Fruit fly (Drosophila melanogaster) whole organism, embryonic: ENCODE results near the gene CG10947.

Experiments
- Adf1 ChIP-seq: fragments of 200-800 bp; sonication (Bioruptor generic); IDR thresholded peaks from 2 replicates; pipeline ENCODE4 v1.3.6; 2022; ENCODE audit warnings: missing biosample characterization, missing genetic modification characterization
- CG10147 ChIP-seq: fragments of 200-800 bp; sonication (Bioruptor generic); optimal IDR thresholded peaks from 2 replicates; lab custom pipeline; 2019; ENCODE audit warnings: missing biosample characterization, mild to moderate bottlenecking, missing genetic modification characterization, moderate library complexity
- CG10654 ChIP-seq: fragments of 200-800 bp; sonication (Bioruptor generic); optimal IDR thresholded peaks from 2 replicates; lab custom pipeline; 2016; ENCODE audit warnings: missing biosample characterization, missing genetic modification characterization
- CG10979 ChIP-seq: fragments of 200-800 bp; sonication (Bioruptor generic); optimal IDR thresholded peaks from 2 replicates; lab custom pipeline; 2018; ENCODE audit warnings: missing biosample characterization, mild to moderate bottlenecking, missing genetic modification characterization, moderate library complexity
- CG11504 ChIP-seq: fragments of 200-800 bp; sonication (Bioruptor generic); optimal IDR thresholded peaks from 3 replicates; lab custom pipeline; 2019; ENCODE audit warnings: missing biosample characterization, mild to moderate bottlenecking, missing genetic modification characterization, moderate library complexity
- CG12219 ChIP-seq: fragments of 200-800 bp; sonication (Bioruptor generic); optimal IDR thresholded peaks from 3 replicates; lab custom pipeline; 2018; ENCODE audit warnings: missing biosample characterization, mild to moderate bottlenecking, missing genetic modification characterization
- CG13296 ChIP-seq: fragments of 200-800 bp; sonication (Bioruptor generic); optimal IDR thresholded peaks from 3 replicates; lab custom pipeline; 2018; ENCODE audit warnings: missing biosample characterization, mild to moderate bottlenecking, missing genetic modification characterization
- CG14860 ChIP-seq: fragments of 200-800 bp; sonication (Bioruptor generic); IDR thresholded peaks from 3 replicates; pipeline ENCODE4 v1.3.6; 2022; ENCODE audit warnings: missing biosample characterization, missing genetic modification characterization; ENCODE audit not compliant: partially characterized antibody
- CG14965 ChIP-seq: fragments of 200-800 bp; sonication (Bioruptor generic); optimal IDR thresholded peaks from 2 replicates; lab custom pipeline; 2016; ENCODE audit warnings: missing biosample characterization, missing genetic modification characterization, borderline replicate concordance
- CG17186 ChIP-seq: fragments of 200-800 bp; sonication (Bioruptor generic); optimal IDR thresholded peaks from 3 replicates; lab custom pipeline; 2017; ENCODE audit warnings: missing biosample characterization, missing genetic modification reagents, missing genetic modification characterization
- CG17361 ChIP-seq: fragments of 200-800 bp; sonication (Bioruptor generic); IDR thresholded peaks from 3 replicates; pipeline ENCODE4 v1.3.6; 2022; ENCODE audit warnings: missing biosample characterization, missing genetic modification characterization
- CG17385 ChIP-seq: fragments of 200-800 bp; sonication (Bioruptor generic); optimal IDR thresholded peaks from 3 replicates; lab custom pipeline; 2018; ENCODE audit warnings: missing biosample characterization, mild to moderate bottlenecking, missing genetic modification characterization
- CG17802 ChIP-seq: fragments of 200-800 bp; sonication (Bioruptor generic); optimal IDR thresholded peaks from 2 replicates; lab custom pipeline; 2018; ENCODE audit warnings: missing biosample characterization, mild to moderate bottlenecking, missing genetic modification characterization, moderate library complexity
- CG2678 ChIP-seq: fragments of 200-800 bp; sonication (Bioruptor generic); optimal IDR thresholded peaks from 3 replicates; lab custom pipeline; 2019; ENCODE audit warnings: missing biosample characterization, mild to moderate bottlenecking, missing genetic modification characterization, moderate library complexity
- CG2875 ChIP-seq: fragments of 200-800 bp; sonication (Bioruptor generic); optimal IDR thresholded peaks from 2 replicates; lab custom pipeline; 2017; ENCODE audit warnings: missing biosample characterization, mild to moderate bottlenecking, missing genetic modification characterization, missing genetic modification reagents
- CG30431 ChIP-seq: fragments of 200-800 bp; sonication (Bioruptor generic); optimal IDR thresholded peaks from 2 replicates; lab custom pipeline; 2017; ENCODE audit warnings: missing biosample characterization, missing genetic modification characterization
- CG31441 ChIP-seq: fragments of 200-800 bp; sonication (Bioruptor generic); IDR thresholded peaks from 2 replicates; pipeline ENCODE4 v1.3.6; 2022; ENCODE audit warnings: missing biosample characterization, missing genetic modification characterization
- CG3281 ChIP-seq: fragments of 200-800 bp; sonication (Bioruptor generic); optimal IDR thresholded peaks from 3 replicates; lab custom pipeline; 2017; ENCODE audit warnings: missing biosample characterization, mild to moderate bottlenecking, missing genetic modification characterization
- CG6175 ChIP-seq: fragments of 200-800 bp; sonication (Bioruptor generic); IDR thresholded peaks from 3 replicates; pipeline ENCODE4 v1.3.6; 2022; ENCODE audit warnings: missing biosample characterization, missing genetic modification characterization
- CG7271 ChIP-seq: fragments of 200-800 bp; sonication (Bioruptor generic); optimal IDR thresholded peaks from 2 replicates; lab custom pipeline; 2018; ENCODE audit warnings: missing biosample characterization, mild to moderate bottlenecking, missing genetic modification characterization, moderate library complexity
- CG9817 ChIP-seq: fragments of 200-800 bp; sonication (Bioruptor generic); optimal IDR thresholded peaks from 2 replicates; lab custom pipeline; 2018; ENCODE audit warnings: missing biosample characterization, mild to moderate bottlenecking, missing genetic modification characterization, moderate library complexity
- CHES-1-like ChIP-seq: fragments of 200-800 bp; sonication (Bioruptor generic); optimal IDR thresholded peaks from 2 replicates; lab custom pipeline; 2016; ENCODE audit warnings: missing biosample characterization, missing genetic modification characterization
- Eip74EF ChIP-seq, 2 experiments: fragments of 200-800 bp in 1 of 2; fragments of >200 bp in 1 of 2; sonication (Bioruptor generic) in 1 of 2; optimal IDR thresholded peaks; 2 replicates each; lab custom pipeline; 2017 to 2019; ENCODE audit warnings: missing biosample characterization in 2 of 2, missing genetic modification characterization in 2 of 2, mild to moderate bottlenecking in 1 of 2, moderate library complexity in 1 of 2
- H2.0 ChIP-seq: fragments of 200-800 bp; sonication (Bioruptor generic); IDR thresholded peaks from 2 replicates; pipeline ENCODE4 v1.3.6; 2022; ENCODE audit warnings: missing biosample characterization, missing genetic modification characterization
- HHEX ChIP-seq: fragments of 200-800 bp; sonication (Bioruptor generic); optimal IDR thresholded peaks from 3 replicates; lab custom pipeline; 2017; ENCODE audit warnings: missing biosample characterization, mild to moderate bottlenecking, missing genetic modification characterization, missing genetic modification reagents
- HLHmδ ChIP-seq: fragments of 200-800 bp; sonication (Bioruptor generic); optimal IDR thresholded peaks from 2 replicates; lab custom pipeline; 2018; ENCODE audit warnings: missing biosample characterization, mild to moderate bottlenecking, missing genetic modification characterization, moderate library complexity
- Hr3 ChIP-seq: fragments of 200-800 bp; sonication (Bioruptor generic); optimal IDR thresholded peaks from 3 replicates; lab custom pipeline; 2016; ENCODE audit warnings: missing biosample characterization, missing genetic modification characterization
- Hr51 ChIP-seq, 2 experiments: fragments of 200-800 bp; sonication (Bioruptor generic); optimal IDR thresholded peaks; 2 replicates in 1 of 2; 3 replicates in 1 of 2; lab custom pipeline; 2016 to 2018; ENCODE audit warnings: missing biosample characterization in 2 of 2, missing genetic modification characterization in 2 of 2, mild to moderate bottlenecking in 1 of 2, moderate library complexity in 1 of 2
- Mrtf ChIP-seq: fragments of 200-800 bp; sonication (Bioruptor generic); IDR thresholded peaks from 3 replicates; pipeline ENCODE4 v1.3.6; 2022; ENCODE audit warnings: missing biosample characterization, missing genetic modification characterization
- NfI ChIP-seq: fragments of 200-800 bp; sonication (Bioruptor generic); optimal IDR thresholded peaks from 3 replicates; lab custom pipeline; 2018; ENCODE audit warnings: missing biosample characterization, mild to moderate bottlenecking, missing genetic modification characterization, moderate library complexity
- Ravus ChIP-seq: fragments of 200-800 bp; sonication (Bioruptor generic); IDR thresholded peaks from 2 replicates; pipeline ENCODE4 v1.3.6; 2022; ENCODE audit warnings: missing biosample characterization, missing genetic modification characterization
- Sox100B ChIP-seq: fragments of 200-800 bp; sonication (Bioruptor generic); optimal IDR thresholded peaks from 3 replicates; lab custom pipeline; 2018; ENCODE audit warnings: missing biosample characterization, mild to moderate bottlenecking, missing genetic modification characterization
- Vsx1 ChIP-seq: fragments of 200-800 bp; sonication (Bioruptor generic); optimal IDR thresholded peaks from 2 replicates; lab custom pipeline; 2017; ENCODE audit warnings: missing biosample characterization, mild to moderate bottlenecking, missing genetic modification characterization, missing genetic modification reagents
- dimm ChIP-seq: fragments of 200-800 bp; sonication (Bioruptor generic); IDR thresholded peaks from 2 replicates; pipeline ENCODE4 v1.3.6; 2022; ENCODE audit warnings: missing biosample characterization, missing genetic modification characterization
- exex ChIP-seq: fragments of 200-800 bp; sonication (Bioruptor generic); optimal IDR thresholded peaks from 4 replicates; lab custom pipeline; 2018; ENCODE audit warnings: missing biosample characterization, mild to moderate bottlenecking, missing genetic modification characterization, moderate library complexity
- fd3F ChIP-seq: fragments of 200-800 bp; sonication (Bioruptor generic); optimal IDR thresholded peaks from 2 replicates; lab custom pipeline; 2018; ENCODE audit warnings: missing biosample characterization, mild to moderate bottlenecking, missing genetic modification characterization, moderate library complexity
- klu ChIP-seq: fragments of 200-800 bp; sonication (Bioruptor generic); IDR thresholded peaks from 2 replicates; pipeline ENCODE4 v1.3.6; 2022; ENCODE audit warnings: missing biosample characterization, missing genetic modification characterization
- lov ChIP-seq, 2 experiments: fragments of 200-800 bp in 1 of 2; fragments of >200 bp in 1 of 2; sonication (Bioruptor generic) in 1 of 2; IDR thresholded peaks in 1 of 2; optimal IDR thresholded peaks in 1 of 2; 2 replicates in 1 of 2; 3 replicates in 1 of 2; pipeline versions ENCODE4 v1.3.6 to Lab custom; 2017 to 2022; ENCODE audit warnings: missing biosample characterization in 1 of 2, missing genetic modification characterization in 1 of 2
- nau ChIP-seq: fragments of 200-800 bp; sonication (Bioruptor generic); optimal IDR thresholded peaks from 3 replicates; lab custom pipeline; 2017; ENCODE audit warnings: missing biosample characterization, mild to moderate bottlenecking, missing genetic modification characterization, missing genetic modification reagents
- odd ChIP-seq: fragments of 200-800 bp; sonication (Bioruptor generic); optimal IDR thresholded peaks from 2 replicates; lab custom pipeline; 2017; ENCODE audit warnings: missing biosample characterization, mild to moderate bottlenecking, missing genetic modification characterization
- pb ChIP-seq: fragments of 200-800 bp; sonication (Bioruptor generic); optimal IDR thresholded peaks from 3 replicates; lab custom pipeline; 2016; ENCODE audit warnings: missing biosample characterization, missing genetic modification characterization
- pum ChIP-seq: fragments of 200-800 bp; sonication (Bioruptor generic); optimal IDR thresholded peaks from 2 replicates; lab custom pipeline; 2016; ENCODE audit warnings: missing biosample characterization, missing genetic modification characterization
- row ChIP-seq: fragments of 200-800 bp; sonication (Bioruptor generic); IDR thresholded peaks from 3 replicates; pipeline ENCODE4 v1.3.6; 2022; ENCODE audit warnings: missing biosample characterization, missing genetic modification characterization
- salm ChIP-seq: fragments of 200-800 bp; sonication (Bioruptor generic); optimal IDR thresholded peaks from 2 replicates; lab custom pipeline; 2018; ENCODE audit warnings: missing biosample characterization, mild to moderate bottlenecking, missing genetic modification characterization
- sd ChIP-seq: fragments of 200-800 bp; sonication (Bioruptor generic); optimal IDR thresholded peaks from 3 replicates; lab custom pipeline; 2018; ENCODE audit warnings: missing biosample characterization, mild to moderate bottlenecking, missing genetic modification characterization, moderate library complexity
- seq ChIP-seq: fragments of 200-800 bp; sonication (Bioruptor generic); IDR thresholded peaks from 2 replicates; pipeline ENCODE4 v1.3.6; 2022; ENCODE audit warnings: missing biosample characterization, missing genetic modification characterization
- slbo ChIP-seq: fragments of 200-800 bp; sonication (Bioruptor generic); IDR thresholded peaks from 2 replicates; pipeline ENCODE4 v1.3.6; 2022; ENCODE audit warnings: missing biosample characterization, missing genetic modification characterization
- ssp ChIP-seq: fragments of 200-800 bp; sonication (Bioruptor generic); IDR thresholded peaks from 2 replicates; pipeline ENCODE4 v1.3.6; 2022; ENCODE audit warnings: missing biosample characterization, missing genetic modification characterization
- twi ChIP-seq: fragments of 200-800 bp; optimal IDR thresholded peaks from 2 replicates; lab custom pipeline; 2019; ENCODE audit warnings: missing biosample characterization, mild to moderate bottlenecking, missing genetic modification characterization, moderate library complexity
- unpg ChIP-seq: fragments of 200-800 bp; sonication (Bioruptor generic); optimal IDR thresholded peaks from 3 replicates; lab custom pipeline; 2018; ENCODE audit warnings: missing biosample characterization, mild to moderate bottlenecking, missing genetic modification characterization, moderate library complexity

The CG10947 gene

DNA sequence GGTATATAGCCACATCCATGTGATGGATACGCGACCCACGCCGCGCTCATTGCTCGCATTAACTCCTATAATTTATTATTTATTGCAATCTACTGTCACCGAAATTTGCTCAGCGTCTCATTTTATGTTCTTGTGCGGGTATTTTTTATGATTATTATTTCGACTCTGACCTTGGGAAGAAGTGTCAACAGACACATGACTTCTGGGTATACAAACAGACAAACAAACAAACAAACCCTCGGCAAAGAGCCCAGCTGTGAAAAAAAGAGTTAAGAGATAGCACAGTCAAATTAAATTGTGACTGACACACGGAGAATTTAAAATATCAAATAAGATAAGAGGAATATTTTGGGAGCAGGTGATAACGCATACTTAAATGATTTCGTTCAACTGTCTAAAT, 24.6 kb downstream of the CG10947 start (continued):
- TF ChIP-seq HLHmδ (GFP tag; lab: Kevin White, UChicago) = no peak
- TF ChIP-seq CG17186 = no peak
- peak; percentile 25 for TF ChIP-seq NfI (GFP tag; lab: Kevin White, UChicago)
- TF ChIP-seq Ravus = no peak
- TF ChIP-seq CG17361 = no peak
- TF ChIP-seq CG3281 (GFP tag; lab: Kevin White, UChicago) = peak; percentile 47
- TF ChIP-seq klu (GFP tag; lab: Robert Waterston, UW) = no peak
- TF ChIP-seq exex (tag; lab: Kevin White, UChicago) = peak; percentile 43
- peak; percentile 45 for TF ChIP-seq CG11504 (tag; lab: Kevin White, UChicago)
- no peak for TF ChIP-seq CG17802 (tag; lab: Kevin White, UChicago)
- peak; percentile 9 for TF ChIP-seq salm (tag; lab: Kevin White, UChicago)
- TF ChIP-seq odd (GFP tag; lab: Kevin White, UChicago) = peak; percentile 45
- TF ChIP-seq CG10979 (tag; lab: Kevin White, UChicago) = no peak
- TF ChIP-seq H2.0 = no peak
- no peak for TF ChIP-seq CG14860 (GFP tag; lab: Robert Waterston, UW)
- no peak for TF ChIP-seq CG6175 (GFP tag; lab: Robert Waterston, UW)
- peak; percentile 30 for TF ChIP-seq HHEX (GFP tag; lab: Kevin White, UChicago)
- peak; percentile 34 for TF ChIP-seq nau
- peak; percentile 49 for TF ChIP-seq CG2678 (tag; lab: Kevin White, UChicago)
- no peak for TF ChIP-seq ssp (GFP tag; lab: Robert Waterston, UW)
- no peak for TF ChIP-seq seq (GFP tag; lab: Robert Waterston, UW)
- TF ChIP-seq Sox100B = peak; percentile 35
- TF ChIP-seq CG17385 (GFP tag; lab: Kevin White, UChicago) = peak; percentile 3
- no peak for TF ChIP-seq CG2875 (GFP tag; lab: Kevin White, UChicago)
- TF ChIP-seq CG14965 (GFP tag; lab: Kevin White, UChicago) = no peak
- no peak for TF ChIP-seq CG10654 (GFP tag; lab: Kevin White, UChicago)
- TF ChIP-seq CG13296 (GFP tag; lab: Kevin White, UChicago) = peak; percentile 52
- no peak for TF ChIP-seq CG31441 (GFP tag; lab: Robert Waterston, UW)
- peak; percentile 32 for TF ChIP-seq unpg (GFP tag; lab: Kevin White, UChicago)
- TF ChIP-seq CG30431 (GFP tag; lab: Kevin White, UChicago) = no peak
- TF ChIP-seq fd3F (GFP tag; lab: Kevin White, UChicago) = no peak
- TF ChIP-seq Vsx1 (GFP tag; lab: Kevin White, UChicago) = peak; percentile 7
- TF ChIP-seq row (GFP tag; lab: Robert Waterston, UW) = no peak
- no peak for TF ChIP-seq lov (optimal IDR thresholded peaks at IDR 0.05; lab: Kevin White, UChicago)
- no peak for TF ChIP-seq lov (GFP tag; IDR thresholded peaks at IDR 0.05; lab: Robert Waterston, UW)
- TF ChIP-seq dimm (GFP tag; lab: Robert Waterston, UW) = no peak
- TF ChIP-seq Adf1 = no peak
- peak; percentile 8 for TF ChIP-seq CG12219 (GFP tag; lab: Kevin White, UChicago)
- TF ChIP-seq CHES-1-like (GFP tag; lab: Kevin White, UChicago) = no peak
- no peak for TF ChIP-seq Mrtf (GFP tag; lab: Robert Waterston, UW)
- no peak for TF ChIP-seq CG7271
- peak; percentile 52 for TF ChIP-seq sd (tag; lab: Kevin White, UChicago)
- TF ChIP-seq pb (GFP tag; lab: Kevin White, UChicago) = no peak
- TF ChIP-seq Eip74EF (GFP tag; optimal IDR thresholded peaks at IDR 0.05; lab: Kevin White, UChicago) = no peak
- no peak for TF ChIP-seq CG10147 (GFP tag; lab: Kevin White, UChicago)
- no peak for TF ChIP-seq slbo (GFP tag; lab: Robert Waterston, UW)
- no peak for TF ChIP-seq pum (GFP tag; lab: Kevin White, UChicago)
- TF ChIP-seq CG9817 (tag; lab: Kevin White, UChicago) = no peak
- TF ChIP-seq Hr51 (GFP tag; optimal IDR thresholded peaks at IDR 0.05; lab: Kevin White, UChicago) = peak in 1 of 2 experiments; percentile 34
- no peak for TF ChIP-seq twi (tag; lab: Kevin White, UChicago)
- no peak for TF ChIP-seq Hr3
